Worm (Caenorhabditis elegans) whole organism, mixed stage, embryonic: Measurements from ENCODE around the gene W08A12.2.

Experiments used
- M03D4.4 ChIP-seq: sonication (generic microtip); optimal IDR thresholded peaks from 2 replicates; lab custom pipeline; 2017; ENCODE audit warnings: mild to moderate bottlenecking, missing genetic modification characterization, missing compliant biosample characterization
- bed-3 ChIP-seq: fragments of 200-800 bp; sonication (Bioruptor generic); optimal IDR thresholded peaks from 3 replicates; lab custom pipeline; 2018; ENCODE audit warnings: mild to moderate bottlenecking, missing genetic modification characterization, moderate library complexity, missing compliant biosample characterization
- blmp-1 ChIP-seq: fragments of 150-350 bp; optimal IDR thresholded peaks from 2 replicates; lab custom pipeline; 2014; ENCODE audit warnings: missing biosample characterization, missing genetic modification characterization
- ceh-39 ChIP-seq: fragments of 150-350 bp; optimal IDR thresholded peaks from 2 replicates; lab custom pipeline; 2014; ENCODE audit warnings: missing biosample characterization, missing genetic modification characterization
- ceh-43 ChIP-seq: fragments of 200-800 bp; sonication (Bioruptor generic); optimal IDR thresholded peaks from 2 replicates; lab custom pipeline; 2018; ENCODE audit warnings: mild to moderate bottlenecking, missing genetic modification characterization, moderate library complexity, missing compliant biosample characterization
- ceh-83 ChIP-seq: fragments of 200-800 bp; sonication (Bioruptor generic); optimal IDR thresholded peaks from 2 replicates; lab custom pipeline; 2018; ENCODE audit warnings: mild to moderate bottlenecking, missing genetic modification characterization, missing compliant biosample characterization
- ces-1 ChIP-seq: fragments of 150-350 bp; optimal IDR thresholded peaks from 2 replicates; lab custom pipeline; 2014; ENCODE audit warnings: missing biosample characterization, missing genetic modification reagents, missing genetic modification characterization
- cnd-1 ChIP-seq: fragments of 200-800 bp; sonication (Bioruptor generic); optimal IDR thresholded peaks from 2 replicates; lab custom pipeline; 2018; ENCODE audit warnings: mild to moderate bottlenecking, missing genetic modification characterization, missing compliant biosample characterization
- drap-1 ChIP-seq: fragments of 200-800 bp; sonication (Bioruptor generic); optimal IDR thresholded peaks from 3 replicates; lab custom pipeline; 2018; ENCODE audit warnings: mild to moderate bottlenecking, missing genetic modification characterization, missing compliant biosample characterization
- elt-1 ChIP-seq: sonication (generic microtip); optimal IDR thresholded peaks from 2 replicates; lab custom pipeline; 2017; ENCODE audit warnings: missing genetic modification characterization, mild to moderate bottlenecking, missing compliant biosample characterization, antibody characterized with exemption, moderate library complexity, borderline replicate concordance; ENCODE audit not compliant: insufficient read depth
- elt-3 ChIP-seq: fragments of 150-350 bp; optimal IDR thresholded peaks from 2 replicates; lab custom pipeline; 2014; ENCODE audit warnings: missing biosample characterization, missing genetic modification characterization
- flh-1 ChIP-seq: fragments of 200-800 bp; sonication (Bioruptor generic); optimal IDR thresholded peaks from 2 replicates; lab custom pipeline; 2018; ENCODE audit warnings: mild to moderate bottlenecking, missing genetic modification characterization, moderate library complexity, missing compliant biosample characterization
- ham-2 ChIP-seq: fragments of 200-800 bp; sonication (Bioruptor generic); optimal IDR thresholded peaks from 2 replicates; lab custom pipeline; 2018; ENCODE audit warnings: mild to moderate bottlenecking, missing genetic modification characterization, missing compliant biosample characterization
- hlh-1 ChIP-seq: fragments of 150-350 bp; optimal IDR thresholded peaks from 2 replicates; lab custom pipeline; 2014; ENCODE audit warnings: missing biosample characterization, missing genetic modification reagents, missing genetic modification characterization
- lin-13 ChIP-seq: fragments of 150-350 bp; optimal IDR thresholded peaks from 2 replicates; lab custom pipeline; 2014; ENCODE audit warnings: missing biosample characterization, missing genetic modification characterization
- lin-32 ChIP-seq: fragments of 200-800 bp; sonication (Bioruptor generic); optimal IDR thresholded peaks from 2 replicates; lab custom pipeline; 2018; ENCODE audit warnings: mild to moderate bottlenecking, missing genetic modification characterization, missing compliant biosample characterization
- lsy-2 ChIP-seq: fragments of 150-350 bp; optimal IDR thresholded peaks from 2 replicates; lab custom pipeline; 2014; ENCODE audit warnings: missing biosample characterization, missing genetic modification characterization
- mab-5 ChIP-seq: fragments of 150-350 bp; optimal IDR thresholded peaks from 2 replicates; lab custom pipeline; 2014; ENCODE audit warnings: missing biosample characterization, missing genetic modification characterization
- mep-1 ChIP-seq: fragments of 150-350 bp; optimal IDR thresholded peaks from 2 replicates; lab custom pipeline; 2017; ENCODE audit warnings: missing biosample characterization, missing genetic modification reagents, missing genetic modification characterization, inconsistent platforms
- mls-2 ChIP-seq: sonication (generic microtip); optimal IDR thresholded peaks from 2 replicates; lab custom pipeline; 2016; ENCODE audit warnings: mild to moderate bottlenecking, missing genetic modification characterization, moderate library complexity, missing compliant biosample characterization
- nhr-12 ChIP-seq: fragments of 150-350 bp; optimal IDR thresholded peaks from 2 replicates; lab custom pipeline; 2014; ENCODE audit warnings: missing biosample characterization, missing genetic modification characterization
- nhr-2 ChIP-seq: fragments of 150-350 bp; optimal IDR thresholded peaks from 2 replicates; lab custom pipeline; 2014; ENCODE audit warnings: missing biosample characterization, missing genetic modification characterization
- nhr-237 ChIP-seq: fragments of 150-350 bp; optimal IDR thresholded peaks from 2 replicates; lab custom pipeline; 2014; ENCODE audit warnings: missing biosample characterization, missing genetic modification characterization
- nhr-28 ChIP-seq: fragments of 150-350 bp; optimal IDR thresholded peaks from 2 replicates; lab custom pipeline; 2014; ENCODE audit warnings: missing biosample characterization, missing genetic modification characterization
- nhr-76 ChIP-seq: sonication (generic microtip); optimal IDR thresholded peaks from 2 replicates; lab custom pipeline; 2017; ENCODE audit warnings: missing biosample characterization, missing genetic modification characterization
- pha-4 ChIP-seq: fragments of 150-350 bp; optimal IDR thresholded peaks from 2 replicates; lab custom pipeline; 2018; ENCODE audit warnings: missing biosample characterization, missing genetic modification reagents, missing genetic modification characterization
- sem-2 ChIP-seq: fragments of 200-800 bp; sonication (Bioruptor generic); optimal IDR thresholded peaks from 2 replicates; lab custom pipeline; 2018; ENCODE audit warnings: mild to moderate bottlenecking, missing genetic modification characterization, missing compliant biosample characterization
- snpc-4 ChIP-seq: fragments of 150-350 bp; optimal IDR thresholded peaks from 2 replicates; lab custom pipeline; 2014; ENCODE audit warnings: missing biosample characterization, missing genetic modification characterization
- sptf-1 ChIP-seq: sonication (generic microtip); optimal IDR thresholded peaks from 2 replicates; lab custom pipeline; 2017; ENCODE audit warnings: mild to moderate bottlenecking, missing genetic modification characterization, moderate library complexity, missing compliant biosample characterization
- tbx-8 ChIP-seq: fragments of 200-800 bp; sonication (Bioruptor generic); optimal IDR thresholded peaks from 2 replicates; lab custom pipeline; 2018; ENCODE audit warnings: mild to moderate bottlenecking, missing genetic modification characterization, moderate library complexity, missing compliant biosample characterization
- unc-120 ChIP-seq: sonication (generic microtip); optimal IDR thresholded peaks from 2 replicates; lab custom pipeline; 2017; ENCODE audit warnings: missing genetic modification characterization, missing compliant biosample characterization; ENCODE audit not compliant: poor library complexity, severe bottlenecking
- unc-39 ChIP-seq: fragments of 150-350 bp; optimal IDR thresholded peaks from 2 replicates; lab custom pipeline; 2014; ENCODE audit warnings: missing biosample characterization, missing genetic modification characterization
- unc-62 ChIP-seq: fragments of 150-350 bp; optimal IDR thresholded peaks from 2 replicates; lab custom pipeline; 2014; ENCODE audit warnings: missing biosample characterization, missing genetic modification reagents, missing genetic modification characterization
- zip-8 ChIP-seq: fragments of 150-350 bp; optimal IDR thresholded peaks from 2 replicates; lab custom pipeline; 2014; ENCODE audit warnings: missing biosample characterization, missing genetic modification characterization
- ztf-11 ChIP-seq: fragments of 150-350 bp; optimal IDR thresholded peaks from 2 replicates; lab custom pipeline; 2014; ENCODE audit warnings: missing biosample characterization, missing genetic modification characterization

Gene W08A12.2

ce11 chrV:3714750-3715149 is 29.1 kb upstream of the W08A12.2 start:
- TF ChIP-seq ceh-43, result no peak
- TF ChIP-seq hlh-1 (tag; lab: Kevin White, UChicago), result no peak
- no peak for TF ChIP-seq elt-3 (tag; lab: Kevin White, UChicago)
- no peak for TF ChIP-seq nhr-2 (tag; lab: Kevin White, UChicago)
- no peak for TF ChIP-seq mls-2
- no peak for TF ChIP-seq nhr-28 (tag; lab: Kevin White, UChicago)
- no peak for TF ChIP-seq nhr-76 (tag; lab: Kevin White, UChicago)
- no peak for TF ChIP-seq lin-13 (tag; lab: Kevin White, UChicago)
- no peak for TF ChIP-seq snpc-4 (tag; lab: Kevin White, UChicago)
- no peak for TF ChIP-seq lin-32 (GFP tag; lab: Kevin White, UChicago)
- no peak for TF ChIP-seq ztf-11 (tag; lab: Kevin White, UChicago)
- no peak for TF ChIP-seq mab-5
- no peak for TF ChIP-seq flh-1 (GFP tag; lab: Kevin White, UChicago)
- no peak for TF ChIP-seq mep-1 (tag; lab: Kevin White, UChicago)
- TF ChIP-seq nhr-237 (tag; lab: Kevin White, UChicago), result no peak
- no peak for TF ChIP-seq unc-120

- no peak for TF ChIP-seq ztf-11 (tag; lab: Kevin White, UChicago)
- no peak for TF ChIP-seq drap-1 (GFP tag; lab: Kevin White, UChicago)
- no peak for TF ChIP-seq hlh-1 (tag; lab: Kevin White, UChicago)
- no peak for TF ChIP-seq ceh-83 (GFP tag; lab: Kevin White, UChicago)
- TF ChIP-seq M03D4.4 (tag; lab: Kevin White, UChicago), result no peak
- TF ChIP-seq nhr-2 (tag; lab: Kevin White, UChicago), result no peak
- TF ChIP-seq tbx-8 (GFP tag; lab: Kevin White, UChicago), result no peak
- no peak for TF ChIP-seq flh-1 (GFP tag; lab: Kevin White, UChicago)
- TF ChIP-seq ceh-43, result no peak
- TF ChIP-seq bed-3 (GFP tag; lab: Kevin White, UChicago), result no peak
- no peak for TF ChIP-seq unc-120
- no peak for TF ChIP-seq elt-1 (tag; lab: Kevin White, UChicago)
- no peak for TF ChIP-seq cnd-1
- no peak for TF ChIP-seq mls-2
- no peak for TF ChIP-seq ces-1
- TF ChIP-seq lsy-2, result no peak
These were observed 27.3 kb upstream of the W08A12.2 start for ce11 chrV:3712955-3713354.

- TF ChIP-seq elt-3 (tag; lab: Kevin White, UChicago) (no peak), ham-2 (GFP tag; lab: Kevin White, UChicago) (no peak), nhr-12 (tag; lab: Kevin White, UChicago) (no peak), nhr-76 (tag; lab: Kevin White, UChicago) (no peak), M03D4.4 (tag; lab: Kevin White, UChicago) (no peak)
These were observed 26.5 kb upstream of the W08A12.2 start for ce11 chrV:3712192-3712591.

- TF ChIP-seq unc-120 (no peak), snpc-4 (tag; lab: Kevin White, UChicago) (no peak), mab-5 (no peak), sem-2 (GFP tag; lab: Kevin White, UChicago) (no peak), ceh-83 (GFP tag; lab: Kevin White, UChicago) (no peak), elt-1 (tag; lab: Kevin White, UChicago) (no peak), drap-1 (GFP tag; lab: Kevin White, UChicago) (no peak), nhr-12 (tag; lab: Kevin White, UChicago) (no peak), unc-62 (no peak), hlh-1 (tag; lab: Kevin White, UChicago) (no peak), unc-39 (tag; lab: Kevin White, UChicago) (no peak), pha-4 (tag; lab: Kevin White, UChicago) (no peak), cnd-1 (no peak), nhr-28 (tag; lab: Kevin White, UChicago) (no peak)
These were observed 25.9 kb upstream of the W08A12.2 start for ce11 chrV:3711544-3711943.

- TF ChIP-seq blmp-1 (tag; lab: Kevin White, UChicago), result no peak
- TF ChIP-seq ceh-83 (GFP tag; lab: Kevin White, UChicago), result no peak
- no peak for TF ChIP-seq unc-39 (tag; lab: Kevin White, UChicago)
- TF ChIP-seq ceh-39, result no peak
- no peak for TF ChIP-seq nhr-12 (tag; lab: Kevin White, UChicago)
- TF ChIP-seq ceh-43, result no peak
- no peak for TF ChIP-seq lsy-2
- no peak for TF ChIP-seq sptf-1 (tag; lab: Kevin White, UChicago)
- TF ChIP-seq snpc-4 (tag; lab: Kevin White, UChicago), result no peak
- no peak for TF ChIP-seq ces-1
- TF ChIP-seq elt-3 (tag; lab: Kevin White, UChicago), result no peak
- no peak for TF ChIP-seq zip-8 (tag; lab: Kevin White, UChicago)
- no peak for TF ChIP-seq tbx-8 (GFP tag; lab: Kevin White, UChicago)
- TF ChIP-seq ham-2 (GFP tag; lab: Kevin White, UChicago), result no peak
- TF ChIP-seq nhr-237 (tag; lab: Kevin White, UChicago), result no peak
These were observed 21.2 kb upstream of the W08A12.2 start for ce11 chrV:3706893-3707292.
